Worm (Caenorhabditis elegans) whole organism, young adult: ENCODE data around the gene C29F9.9.
A peak's percentile ranks its signal among the peaks of the same experiment; 100 is the strongest.
"Not testable (repeated sequence)": the region's sequence is repeated elsewhere in the genome, so short reads cannot be mapped to it uniquely, and the experiment has no call there.

Experiments
- B0019.2 ChIP-seq: fragments of 200-800 bp; sonication (Bioruptor generic); conservative IDR thresholded peaks from 2 replicates; pipeline ENCODE4 v1.3.6; 2022; ENCODE audit warnings: missing genetic modification reagents, missing genetic modification characterization, missing compliant biosample characterization
- B0261.1 ChIP-seq: sonication (generic microtip); optimal IDR thresholded peaks from 2 replicates; lab custom pipeline; 2016; ENCODE audit warnings: mild to moderate bottlenecking, missing genetic modification characterization, moderate library complexity, missing compliant biosample characterization
- B0336.3 ChIP-seq: fragments of 200-800 bp; sonication (Bioruptor generic); IDR thresholded peaks from 2 replicates; pipeline ENCODE4 v1.3.6; 2022; ENCODE audit warnings: missing genetic modification characterization, missing compliant biosample characterization
- C06A6.2 ChIP-seq: fragments of 200-800 bp; sonication (Bioruptor generic); conservative IDR thresholded peaks from 2 replicates; pipeline ENCODE4 v1.3.6; 2022; ENCODE audit warnings: missing genetic modification characterization, missing compliant biosample characterization
- D2030.7 ChIP-seq: fragments of 200-800 bp; sonication (Bioruptor generic); IDR thresholded peaks from 2 replicates; pipeline ENCODE4 v1.3.6; 2022; ENCODE audit warnings: missing genetic modification reagents, missing genetic modification characterization, missing compliant biosample characterization
- F10E7.11 ChIP-seq: sonication (generic microtip); optimal IDR thresholded peaks from 2 replicates; lab custom pipeline; 2017; ENCODE audit warnings: mild to moderate bottlenecking, missing genetic modification characterization, moderate library complexity, missing compliant biosample characterization
- F23B12.7 ChIP-seq: sonication (generic microtip); optimal IDR thresholded peaks from 2 replicates; lab custom pipeline; 2017; ENCODE audit warnings: missing genetic modification characterization, mild to moderate bottlenecking, missing compliant biosample characterization, antibody characterized with exemption, moderate library complexity; ENCODE audit not compliant: insufficient read depth
- F33H1.4 ChIP-seq: fragments of 200-800 bp; sonication (Bioruptor generic); IDR thresholded peaks from 2 replicates; pipeline ENCODE4 v1.3.6; 2022; ENCODE audit warnings: missing genetic modification reagents, missing genetic modification characterization, missing compliant biosample characterization
- F39B2.1 ChIP-seq: fragments of 200-800 bp; sonication (Bioruptor generic); IDR thresholded peaks from 2 replicates; pipeline ENCODE4 v1.3.6; 2022; ENCODE audit warnings: missing genetic modification reagents, missing genetic modification characterization, missing compliant biosample characterization
- F55B11.4 ChIP-seq: sonication (generic microtip); optimal IDR thresholded peaks from 2 replicates; lab custom pipeline; 2016; ENCODE audit warnings: missing compliant biosample characterization, missing genetic modification characterization, borderline replicate concordance; ENCODE audit not compliant: insufficient read depth
- Y56A3A.18 ChIP-seq: fragments of 200-800 bp; sonication (Bioruptor generic); IDR thresholded peaks from 2 replicates; pipeline ENCODE4 v1.3.6; 2022; ENCODE audit warnings: missing genetic modification reagents, missing genetic modification characterization, missing compliant biosample characterization
- ccch-3 ChIP-seq: fragments of 200-800 bp; sonication (Bioruptor generic); optimal IDR thresholded peaks from 2 replicates; lab custom pipeline; 2018; ENCODE audit warnings: mild to moderate bottlenecking, missing genetic modification characterization, missing compliant biosample characterization
- cebp-1 ChIP-seq, 2 experiments: fragments of 200-800 bp in 1 of 2; sonication (Bioruptor generic) in 1 of 2; sonication (generic microtip) in 1 of 2; IDR thresholded peaks in 1 of 2; optimal IDR thresholded peaks in 1 of 2; 2 replicates each; pipeline versions ENCODE4 v1.3.6 to Lab custom; 2017 to 2022; ENCODE audit warnings: missing compliant biosample characterization in 2 of 2, missing genetic modification characterization in 2 of 2, mild to moderate bottlenecking in 1 of 2, missing genetic modification reagents in 1 of 2, moderate library complexity in 1 of 2
- ceh-100 ChIP-seq: fragments of 200-800 bp; sonication (Bioruptor generic); IDR thresholded peaks from 2 replicates; pipeline ENCODE4 v1.3.6; 2022; ENCODE audit warnings: missing genetic modification reagents, missing genetic modification characterization, missing compliant biosample characterization
- ceh-40 ChIP-seq: fragments of 200-800 bp; sonication (Bioruptor generic); IDR thresholded peaks from 2 replicates; pipeline ENCODE4 v1.3.6; 2022; ENCODE audit warnings: missing genetic modification characterization, missing compliant biosample characterization
- ceh-79 ChIP-seq: sonication (generic microtip); optimal IDR thresholded peaks from 2 replicates; lab custom pipeline; 2017; ENCODE audit warnings: mild to moderate bottlenecking, missing genetic modification characterization, missing compliant biosample characterization
- dox-1 ChIP-seq: fragments of 200-800 bp; sonication (Bioruptor generic); IDR thresholded peaks from 2 replicates; pipeline ENCODE4 v1.3.6; 2022; ENCODE audit warnings: missing genetic modification reagents, missing genetic modification characterization, missing compliant biosample characterization
- dpl-1 ChIP-seq: fragments of 150-350 bp; optimal IDR thresholded peaks from 2 replicates; lab custom pipeline; 2014; ENCODE audit warnings: missing biosample characterization, missing genetic modification reagents, missing genetic modification characterization
- egl-18 ChIP-seq: fragments of 200-800 bp; sonication (Bioruptor generic); IDR thresholded peaks from 2 replicates; pipeline ENCODE4 v1.3.6; 2022; ENCODE audit warnings: missing genetic modification reagents, missing genetic modification characterization, missing compliant biosample characterization
- ekl-4 ChIP-seq: fragments of 200-800 bp; sonication (Bioruptor generic); IDR thresholded peaks from 2 replicates; pipeline ENCODE4 v1.3.6; 2022; ENCODE audit warnings: missing genetic modification reagents, missing genetic modification characterization, missing compliant biosample characterization
- hlh-26 ChIP-seq: fragments of 200-800 bp; sonication (Bioruptor generic); conservative IDR thresholded peaks from 2 replicates; pipeline ENCODE4 v1.3.6; 2022; ENCODE audit warnings: missing genetic modification reagents, missing genetic modification characterization, missing compliant biosample characterization
- hmg-1.2 ChIP-seq: fragments of 200-800 bp; sonication (Bioruptor generic); IDR thresholded peaks from 2 replicates; pipeline ENCODE4 v1.3.6; 2022; ENCODE audit warnings: missing genetic modification reagents, missing genetic modification characterization, missing compliant biosample characterization
- hrde-1 ChIP-seq: sonication (generic microtip); optimal IDR thresholded peaks from 2 replicates; lab custom pipeline; 2016; ENCODE audit warnings: missing genetic modification characterization, mild to moderate bottlenecking, missing compliant biosample characterization, moderate library complexity, missing genotype, missing genetic modification reagents, borderline replicate concordance
- lin-26 ChIP-seq: fragments of 200-800 bp; sonication (Bioruptor generic); IDR thresholded peaks from 2 replicates; pipeline ENCODE4 v1.3.6; 2022; ENCODE audit warnings: missing genetic modification reagents, missing genetic modification characterization, missing compliant biosample characterization
- lin-35 ChIP-seq, 3 experiments: fragments of 150-350 bp in 2 of 3; sonication (generic microtip) in 1 of 3; optimal IDR thresholded peaks; 2 replicates each; lab custom pipeline; 2014 to 2018; ENCODE audit warnings: missing biosample characterization in 3 of 3, missing genetic modification characterization in 3 of 3, missing genetic modification reagents in 3 of 3
- mes-4 ChIP-seq: sonication (generic microtip); optimal IDR thresholded peaks from 2 replicates; lab custom pipeline; 2016; ENCODE audit warnings: missing genotype, missing genetic modification characterization, missing compliant biosample characterization
- nfyb-1 ChIP-seq: fragments of 200-800 bp; sonication (Bioruptor generic); IDR thresholded peaks from 2 replicates; pipeline ENCODE4 v1.3.6; 2022; ENCODE audit warnings: missing genetic modification reagents, missing genetic modification characterization, missing compliant biosample characterization
- nhr-27 ChIP-seq: fragments of 200-800 bp; sonication (Bioruptor generic); optimal IDR thresholded peaks from 2 replicates; lab custom pipeline; 2018; ENCODE audit warnings: mild to moderate bottlenecking, missing genetic modification characterization, moderate library complexity, missing compliant biosample characterization
- pbrm-1 ChIP-seq: fragments of 200-800 bp; sonication (Bioruptor generic); IDR thresholded peaks from 2 replicates; pipeline ENCODE4 v1.3.6; 2022; ENCODE audit warnings: missing genetic modification reagents, missing genetic modification characterization, missing compliant biosample characterization
- snpc-1.1 ChIP-seq: sonication (generic microtip); optimal IDR thresholded peaks from 2 replicates; lab custom pipeline; 2017; ENCODE audit warnings: missing genetic modification characterization, mild to moderate bottlenecking, missing compliant biosample characterization, antibody characterized with exemption, moderate library complexity, missing genotype, missing genetic modification reagents; ENCODE audit not compliant: insufficient read depth
- snpc-1.3 ChIP-seq: sonication (generic microtip); optimal IDR thresholded peaks from 2 replicates; lab custom pipeline; 2017; ENCODE audit warnings: missing genetic modification characterization, mild to moderate bottlenecking, missing compliant biosample characterization, antibody characterized with exemption, moderate library complexity, missing genotype, missing genetic modification reagents; ENCODE audit not compliant: insufficient read depth
- snpc-3.4 ChIP-seq: sonication (generic microtip); optimal IDR thresholded peaks from 2 replicates; lab custom pipeline; 2017; ENCODE audit warnings: missing genetic modification characterization, mild to moderate bottlenecking, missing compliant biosample characterization, antibody characterized with exemption, moderate library complexity, missing genotype, missing genetic modification reagents
- unc-62 ChIP-seq: fragments of 150-350 bp; optimal IDR thresholded peaks from 2 replicates; lab custom pipeline; 2014; ENCODE audit warnings: missing biosample characterization, missing genetic modification reagents, missing genetic modification characterization
- zfh-2 ChIP-seq: fragments of 200-800 bp; sonication (Bioruptor generic); conservative IDR thresholded peaks from 2 replicates; pipeline ENCODE4 v1.3.6; 2022; ENCODE audit warnings: missing genetic modification reagents, missing genetic modification characterization, missing compliant biosample characterization
- ztf-6 ChIP-seq: fragments of 200-800 bp; sonication (Bioruptor generic); IDR thresholded peaks from 2 replicates; pipeline ENCODE4 v1.3.6; 2022; ENCODE audit warnings: missing genetic modification reagents, missing genetic modification characterization, missing compliant biosample characterization

Gene C29F9.9

DNA sequence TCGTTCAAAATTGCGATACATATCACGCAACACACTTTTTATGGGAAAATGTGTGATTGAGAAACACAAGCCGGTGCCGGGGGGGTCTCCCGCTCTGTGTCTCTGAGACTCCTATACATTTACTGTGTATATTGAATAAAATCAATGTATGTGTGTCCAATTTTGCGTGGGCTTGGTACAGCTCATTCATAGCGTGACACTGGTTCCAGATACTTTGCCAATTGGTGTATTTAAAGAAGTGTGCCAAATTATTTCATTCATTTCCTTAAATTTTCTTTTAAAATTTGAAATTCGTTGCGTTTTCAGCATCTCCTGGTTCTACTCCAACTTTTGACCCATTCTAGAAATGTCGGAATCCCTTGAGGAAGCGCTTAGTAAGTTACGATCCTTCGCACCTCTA lies 18.5 kb upstream of the C29F9.9 start, which contains the start of gene C29F9.5:
TSS of gene C29F9.5 (plus strand) at position 301 of the 400 bp plus-strand sequence.
- no peak for TF ChIP-seq mes-4 (tag; lab: Kevin White, UChicago)
- TF ChIP-seq ceh-40 (GFP tag; lab: Robert Waterston, UW), result no peak
- no peak for TF ChIP-seq hlh-26 (GFP tag; lab: Robert Waterston, UW)
- TF ChIP-seq ztf-6 (GFP tag; lab: Robert Waterston, UW), result no peak
- TF ChIP-seq, all 124 proteins: peak for 0

DNA sequence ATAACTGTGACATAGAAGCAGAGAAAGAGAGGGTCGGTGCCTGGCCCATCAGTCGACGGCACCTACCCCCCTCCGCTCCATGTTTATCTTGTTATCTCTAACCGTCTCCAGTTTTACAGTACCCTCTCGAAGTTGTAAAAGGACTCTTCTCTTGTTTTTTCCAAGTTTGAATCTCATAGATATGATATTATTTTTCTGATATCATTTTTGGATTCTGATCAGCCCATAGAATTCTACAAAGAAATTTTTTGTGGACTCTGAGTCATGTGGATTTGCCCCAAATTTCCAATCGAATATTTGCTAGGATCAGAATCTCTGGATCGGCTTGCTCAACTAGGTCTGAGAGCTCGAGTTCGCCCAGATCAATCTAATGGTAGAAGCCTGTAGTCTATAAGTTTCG lies 15.9 kb upstream of the C29F9.9 start, which contains the start of gene C29F9.6:
TSS of gene C29F9.6 (plus strand) at position 301 of the 400 bp plus-strand sequence.
- no peak for TF ChIP-seq F55B11.4 (tag; lab: Kevin White, UChicago)
- TF ChIP-seq lin-35 (GFP tag; optimal IDR thresholded peaks at IDR 0.05; lab: Kevin White, UChicago), result no peak
- no peak for TF ChIP-seq lin-26
- TF ChIP-seq F10E7.11 (tag; lab: Kevin White, UChicago), result no peak
- TF ChIP-seq dox-1 (GFP tag; lab: Robert Waterston, UW), result no peak
- TF ChIP-seq snpc-1.1 (tag; lab: Kevin White, UChicago), result no peak
- TF ChIP-seq ceh-79, result no peak
- no peak for TF ChIP-seq ekl-4
- no peak for TF ChIP-seq F33H1.4 (GFP tag; lab: Robert Waterston, UW)
- no peak for TF ChIP-seq ccch-3 (GFP tag; lab: Kevin White, UChicago)
- TF ChIP-seq egl-18 (GFP tag; lab: Robert Waterston, UW), result no peak
- TF ChIP-seq nfyb-1, result no peak
- no peak for TF ChIP-seq pbrm-1 (GFP tag; lab: Robert Waterston, UW)
- TF ChIP-seq Y56A3A.18 (GFP tag; lab: Robert Waterston, UW), result no peak

DNA sequence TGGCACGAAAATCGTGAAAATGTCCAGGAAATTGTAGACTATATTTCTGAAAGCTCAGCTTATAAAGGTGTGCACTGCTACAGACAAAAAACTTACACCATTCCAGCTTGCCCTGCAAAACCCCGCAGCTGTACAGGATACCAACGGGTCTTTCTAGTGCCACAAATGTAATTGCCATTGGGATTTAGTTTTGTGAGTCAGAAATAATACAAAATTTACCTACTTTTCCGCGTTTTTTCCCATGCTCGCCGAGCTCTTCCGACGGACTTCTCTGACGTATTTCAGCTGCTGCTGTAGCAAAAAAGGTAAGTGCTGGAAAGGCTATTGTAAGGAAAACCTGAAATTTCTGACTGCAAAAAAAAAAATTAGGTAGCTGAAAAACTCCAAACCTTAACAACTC lies 1.7 kb downstream of the C29F9.9 start, which contains the start of gene C29F9.8:
TSS of gene C29F9.8 (minus strand) at position 101 of the 400 bp plus-strand sequence.
- TF ChIP-seq snpc-1.1 (tag; lab: Kevin White, UChicago); F39B2.1; dpl-1: not testable (repeated sequence)

DNA sequence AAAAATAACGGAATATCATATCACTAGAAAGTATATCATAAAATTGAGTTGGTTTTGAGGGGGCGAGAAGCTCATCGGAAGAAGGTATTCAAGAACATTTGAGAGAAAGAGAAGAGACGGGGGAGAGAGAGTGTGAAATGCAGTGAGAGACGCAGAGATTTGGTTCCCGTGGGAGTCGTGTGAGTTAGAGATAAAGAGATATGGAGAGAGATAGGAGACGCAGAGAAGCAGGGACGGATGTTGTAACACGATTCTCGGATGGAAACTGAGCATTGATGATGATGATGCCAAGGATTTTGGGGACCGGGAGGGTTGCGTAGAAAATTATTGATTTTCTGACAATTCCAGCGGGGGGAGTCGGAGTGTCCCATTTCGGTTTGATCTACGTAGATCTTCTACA lies 2.5 kb downstream of the C29F9.9 start:
- TF ChIP-seq cebp-1 (GFP tag; IDR thresholded peaks at IDR 0.05; lab: Robert Waterston, UW) (no peak), cebp-1 (tag; optimal IDR thresholded peaks at IDR 0.05; lab: Kevin White, UChicago) (peak; percentile 0), F23B12.7 (no peak), hmg-1.2 (peak; percentile 90), F39B2.1 (no peak)

DNA sequence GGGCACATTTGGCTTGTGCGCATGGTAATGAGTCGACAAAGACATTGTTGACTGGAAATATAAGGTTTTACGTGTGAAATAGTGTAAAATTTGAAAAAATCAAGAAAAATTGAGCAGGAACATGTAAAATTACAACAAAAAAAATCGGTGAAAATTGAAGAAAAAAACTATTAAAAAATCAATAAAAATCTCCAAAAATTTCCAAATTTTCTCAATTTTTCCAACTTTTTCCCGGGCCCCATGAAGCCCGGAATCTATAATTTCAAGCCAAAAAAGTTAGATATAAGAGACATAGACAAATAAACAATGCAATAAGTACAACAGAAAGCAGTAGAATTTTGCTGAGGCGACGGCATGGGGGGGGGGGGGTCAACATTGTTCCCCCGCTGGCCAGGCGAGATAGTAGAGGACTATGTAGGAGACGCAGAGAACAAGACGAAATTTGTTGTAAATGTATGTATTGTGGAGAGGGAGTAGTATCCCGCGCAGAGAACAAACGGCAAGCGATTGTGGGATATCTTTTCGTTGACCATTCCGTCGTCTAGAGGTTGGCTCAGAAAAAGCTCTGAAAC lies 3.9 kb downstream of the C29F9.9 start, which contains the start of gene pat-4:
TSS of gene pat-4 (minus strand) at position 51 of the 572 bp plus-strand sequence.
- no peak for TF ChIP-seq B0019.2 (GFP tag; lab: Robert Waterston, UW)
- TF ChIP-seq D2030.7 (GFP tag; lab: Robert Waterston, UW), result no peak
- TF ChIP-seq ceh-100 (GFP tag; lab: Robert Waterston, UW), result no peak
- TF ChIP-seq zfh-2 (GFP tag; lab: Robert Waterston, UW), result no peak
- no peak for TF ChIP-seq nhr-27
- no peak for TF ChIP-seq hrde-1 (tag; lab: Kevin White, UChicago)
- TF ChIP-seq snpc-3.4 (tag; lab: Kevin White, UChicago), result no peak
- TF ChIP-seq B0336.3 (GFP tag; lab: Robert Waterston, UW), result no peak
- TF ChIP-seq cebp-1 (GFP tag; IDR thresholded peaks at IDR 0.05; lab: Robert Waterston, UW), result no peak
- peak; percentile 42 for TF ChIP-seq cebp-1 (tag; optimal IDR thresholded peaks at IDR 0.05; lab: Kevin White, UChicago)
- TF ChIP-seq B0261.1 (tag; lab: Kevin White, UChicago), result no peak
- no peak for TF ChIP-seq unc-62
- peak; percentile 88 for TF ChIP-seq hmg-1.2
- TF ChIP-seq C06A6.2 (GFP tag; lab: Robert Waterston, UW), result no peak
- no peak for TF ChIP-seq snpc-1.3
- TF ChIP-seq, all 124 proteins: peak for 2
